Worm (Caenorhabditis elegans) whole organism, L3 larva: ENCODE data around the gene fbf-2.

Experiments
- ama-1 ChIP-seq: fragments of 150-350 bp; optimal IDR thresholded peaks from 2 replicates; lab custom pipeline; 2018
- elt-1 ChIP-seq: fragments of 150-350 bp; optimal IDR thresholded peaks from 2 replicates; lab custom pipeline; 2014; ENCODE audit warnings: missing biosample characterization, missing genetic modification characterization
- nhr-25 ChIP-seq: sonication (generic microtip); optimal IDR thresholded peaks from 2 replicates; lab custom pipeline; 2017; ENCODE audit warnings: missing biosample characterization, missing genetic modification characterization
- snpc-4 ChIP-seq: fragments of 150-350 bp; optimal IDR thresholded peaks from 2 replicates; lab custom pipeline; 2014; ENCODE audit warnings: missing biosample characterization, missing genetic modification characterization

ce11 chrII:6080743-6081142 is 10.5 kb downstream of the fbf-2 start, which contains the start of gene fbf-1:
- TF ChIP-seq snpc-4 (tag; lab: Kevin White, UChicago) (no peak), elt-1 (tag; lab: Kevin White, UChicago) (no peak), nhr-25 (tag; lab: Kevin White, UChicago) (no peak), ama-1 (lab: Kevin White, UChicago) (no peak)
